Worm (Caenorhabditis elegans): ENCODE measurements around the gene EGAP9.3.
"Not testable (repeated sequence)": the region's sequence is repeated elsewhere in the genome, so short reads cannot be mapped to it uniquely, and the experiment has no call there.

The EGAP9.3 gene

DNA sequence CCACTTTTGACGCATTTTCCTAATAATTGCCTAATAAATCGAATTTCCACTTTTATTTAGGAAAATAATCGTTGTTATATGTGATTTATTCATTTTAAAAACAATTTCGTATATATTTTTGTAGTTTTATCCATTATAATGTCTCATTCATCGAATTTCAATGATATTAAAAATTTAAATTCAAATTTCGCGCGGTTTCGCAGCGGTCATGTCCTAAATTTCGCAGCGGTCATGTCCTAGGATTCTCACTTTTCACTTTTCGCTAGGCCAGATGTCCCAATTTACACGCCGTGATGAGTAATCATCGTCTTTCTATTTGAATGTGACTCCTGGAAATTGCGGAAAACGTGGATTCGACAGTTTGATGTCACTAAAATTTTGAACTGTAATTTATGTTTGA is 1.8 kb upstream of the EGAP9.3 start, which contains the start of gene ZK1055.4:
TSS of gene ZK1055.4 (plus strand) at position 301 of the 400 bp plus-strand sequence.
- TF ChIP-seq ceh-32 (tag; optimal IDR thresholded peaks at IDR 0.05; ENCODE audit: poor library complexity); ceh-44 (GFP tag; IDR thresholded peaks at IDR 0.05); nhr-28 (tag; optimal IDR thresholded peaks at IDR 0.05): not testable (repeated sequence)

DNA sequence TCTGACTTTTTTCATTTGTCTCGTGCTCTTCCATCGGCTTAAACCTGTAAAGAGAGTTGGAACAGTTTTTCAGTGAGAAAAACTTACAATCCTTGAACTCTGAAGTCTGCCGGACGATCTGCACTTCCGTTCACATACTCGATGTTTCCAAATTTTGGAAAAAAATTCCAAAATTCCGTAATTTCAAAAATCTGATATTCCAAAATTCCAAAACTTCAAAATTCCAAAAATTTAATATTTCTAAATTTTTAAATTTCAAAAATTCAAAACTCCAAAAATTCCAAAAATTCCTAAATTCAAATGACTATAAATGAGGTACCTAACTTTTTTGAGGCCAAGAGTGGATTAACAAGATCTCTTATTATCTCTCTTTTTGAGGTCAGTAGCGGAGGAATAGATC is 3.4 kb downstream of the EGAP9.3 start, which contains the start of gene EGAP9.4:
TSS of gene EGAP9.4 (plus strand) at position 301 of the 400 bp plus-strand sequence.
- TF ChIP-seq nhr-11 (tag; optimal IDR thresholded peaks at IDR 0.05), result no peak
- no peak for TF ChIP-seq dmd-6 (GFP tag; IDR thresholded peaks at IDR 0.05)
- no peak for TF ChIP-seq madf-9 (GFP tag; conservative IDR thresholded peaks at IDR 0.05)
- TF ChIP-seq snpc-1.2 (GFP tag; IDR thresholded peaks at IDR 0.05), result no peak
- no peak for TF ChIP-seq mdl-1 (tag; optimal IDR thresholded peaks at IDR 0.05)
- TF ChIP-seq F10B5.3 (tag; optimal IDR thresholded peaks at IDR 0.05), result no peak
- no peak for TF ChIP-seq R02D3.7 (tag; optimal IDR thresholded peaks at IDR 0.05)
- no peak for TF ChIP-seq lir-3 (tag; optimal IDR thresholded peaks at IDR 0.05)
- TF ChIP-seq egl-43 (GFP tag; IDR thresholded peaks at IDR 0.05), result no peak
- TF ChIP-seq F44E2.7 (GFP tag; IDR thresholded peaks at IDR 0.05), result no peak
- TF ChIP-seq lin-39 (tag; optimal IDR thresholded peaks at IDR 0.05), result no peak
- no peak for TF ChIP-seq mxl-3 (GFP tag; optimal IDR thresholded peaks at IDR 0.05)
- no peak for TF ChIP-seq nhr-237 (tag; optimal IDR thresholded peaks at IDR 0.05)
- no peak for TF ChIP-seq Y105C5A.15 (GFP tag; IDR thresholded peaks at IDR 0.05)
- no peak for TF ChIP-seq dmd-8 (GFP tag; IDR thresholded peaks at IDR 0.05)
- no peak for TF ChIP-seq hif-1 (tag; optimal IDR thresholded peaks at IDR 0.05)
- TF ChIP-seq lin-13 (GFP tag; optimal IDR thresholded peaks at IDR 0.05), result no peak
- TF ChIP-seq ZK337.2 (GFP tag; IDR thresholded peaks at IDR 0.05), result no peak

DNA sequence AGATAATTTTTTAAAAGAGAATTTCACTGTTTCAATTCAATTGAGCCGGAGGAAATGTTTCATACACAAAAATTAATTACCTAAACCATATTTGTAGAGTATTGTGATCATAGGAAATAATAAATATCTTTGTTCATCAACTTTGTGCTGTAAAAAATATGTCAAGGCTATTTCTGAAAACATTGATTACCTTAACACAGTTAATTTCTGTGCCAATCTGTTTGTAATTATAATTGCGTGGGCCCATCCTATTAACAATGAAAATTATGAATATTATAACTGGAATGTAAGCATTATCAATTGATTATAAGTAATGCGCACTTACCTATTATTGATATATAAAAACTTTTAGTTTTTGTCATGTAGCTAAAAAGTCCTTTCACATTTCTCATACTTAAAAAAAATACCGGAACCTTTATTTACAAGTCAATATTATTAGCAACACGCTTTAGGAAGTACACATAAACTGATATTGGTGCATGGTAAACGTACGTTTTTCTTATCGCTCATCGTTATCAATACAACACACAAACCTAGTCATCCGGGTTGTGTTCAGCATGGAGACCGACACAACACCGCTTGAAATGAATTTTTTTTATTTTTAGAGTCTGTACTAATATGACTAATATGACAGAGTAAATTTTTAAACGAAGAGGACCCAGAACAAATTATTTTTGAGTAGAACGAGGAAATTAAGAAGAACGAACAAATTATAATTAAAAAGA is 4.4 kb downstream of the EGAP9.3 start, which contains the start of gene fut-2:
TSS of gene fut-2 (minus strand) at position 485 of the 725 bp plus-strand sequence.
- TF ChIP-seq dmd-6 (GFP tag; IDR thresholded peaks at IDR 0.05), result peak; percentile 33; the same call in 1 of the 2 replicates
- peak in 1 of 2 experiments; percentile 5 for TF ChIP-seq mdl-1 (tag; optimal IDR thresholded peaks at IDR 0.05)
- peak; percentile 90 for TF ChIP-seq aha-1 (tag)
- no peak for TF ChIP-seq nhr-48 (tag; optimal IDR thresholded peaks at IDR 0.05)
- TF ChIP-seq duxl-1 (tag; optimal IDR thresholded peaks at IDR 0.05; ENCODE audit: poor library complexity), result no peak
- TF ChIP-seq fkh-10 (GFP tag; optimal IDR thresholded peaks at IDR 0.05), result no peak
- TF ChIP-seq sdz-12 (GFP tag; optimal IDR thresholded peaks at IDR 0.05), result no peak
- no peak for TF ChIP-seq unc-62 (GFP tag; optimal IDR thresholded peaks at IDR 0.05 in 1 of 2)
- no peak for TF ChIP-seq unc-62 (tag; optimal IDR thresholded peaks at IDR 0.05)
- peak; percentile 90 for TF ChIP-seq nhr-28 (tag; optimal IDR thresholded peaks at IDR 0.05)
- TF ChIP-seq pqm-1 (tag; optimal IDR thresholded peaks at IDR 0.05), result peak; percentile 98
- no peak for TF ChIP-seq ztf-11 (tag; optimal IDR thresholded peaks at IDR 0.05)
- no peak for TF ChIP-seq pha-4 (GFP tag; IDR thresholded peaks at IDR 0.05)
- no peak for TF ChIP-seq pha-4 (tag; optimal IDR thresholded peaks at IDR 0.05)
- TF ChIP-seq Y75B8A.6 (GFP tag; IDR thresholded peaks at IDR 0.05), result no peak
- TF ChIP-seq zip-11 (GFP tag; IDR thresholded peaks at IDR 0.05), result no peak
- TF ChIP-seq egl-27 (tag; optimal IDR thresholded peaks at IDR 0.05), result no peak
- peak; percentile 67 for TF ChIP-seq dve-1 (tag; optimal IDR thresholded peaks at IDR 0.05; ENCODE audit: insufficient read depth)
- no peak for TF ChIP-seq daf-16 (GFP tag; optimal IDR thresholded peaks at IDR 0.05)
- peak; percentile 96 for TF ChIP-seq daf-16 (tag; optimal IDR thresholded peaks at IDR 0.05)

Data from whole organism, L4 larva.